Worm (Caenorhabditis elegans): ENCODE measurements around the gene fmo-5.

The fmo-5 gene

ce11 chrV:849512-849911, 54.0 kb downstream of the fmo-5 start, which contains the start of gene srbc-12:
TSS of gene srbc-12 (plus strand) at chrV:849812.
- TF ChIP-seq arid-1 (GFP tag; conservative IDR thresholded peaks at IDR 0.05) = no peak
- no peak for TF ChIP-seq nhr-25 (tag; optimal IDR thresholded peaks at IDR 0.05; ENCODE audit: borderline replicate concordance, insufficient read depth)
- TF ChIP-seq nhr-6 (tag; optimal IDR thresholded peaks at IDR 0.05) = no peak
- TF ChIP-seq rbr-2 (tag; optimal IDR thresholded peaks at IDR 0.05) = no peak
- no peak for TF ChIP-seq nhr-28 (tag; optimal IDR thresholded peaks at IDR 0.05)
- TF ChIP-seq aly-2 (tag; optimal IDR thresholded peaks at IDR 0.05) = no peak
- no peak for TF ChIP-seq hmg-1.1 (GFP tag; IDR thresholded peaks at IDR 0.05)
- TF ChIP-seq ztf-7 (tag; optimal IDR thresholded peaks at IDR 0.05) = no peak
- no peak for TF ChIP-seq nhr-237 (tag; optimal IDR thresholded peaks at IDR 0.05)
- no peak for TF ChIP-seq ceh-82 (tag; optimal IDR thresholded peaks at IDR 0.05)
- TF ChIP-seq hlh-11 (tag; optimal IDR thresholded peaks at IDR 0.05) = no peak
- TF ChIP-seq daf-19 (GFP tag; conservative IDR thresholded peaks at IDR 0.05) = no peak
- TF ChIP-seq spr-3 (GFP tag; optimal IDR thresholded peaks at IDR 0.05) = no peak
- no peak for TF ChIP-seq ceh-32 (tag; optimal IDR thresholded peaks at IDR 0.05; ENCODE audit: poor library complexity)

All from whole organism, L4 larva.